Worm (Caenorhabditis elegans) whole organism, midembryonic: Measurements from ENCODE around the gene T02C12.5.

ENCODE experiments used
- T22C8.4 ChIP-seq: fragments of 200-800 bp; sonication (Bioruptor generic); IDR thresholded peaks from 2 replicates; pipeline ENCODE4 v1.3.6; 2022; ENCODE audit warnings: missing genetic modification characterization, missing compliant biosample characterization
- cog-1 ChIP-seq: sonication (generic microtip); optimal IDR thresholded peaks from 2 replicates; lab custom pipeline; 2016; ENCODE audit warnings: missing genetic modification characterization, missing compliant biosample characterization
- flt-1 ChIP-seq: fragments of 200-800 bp; sonication (Bioruptor generic); IDR thresholded peaks from 2 replicates; pipeline ENCODE4 v1.3.6; 2022; ENCODE audit warnings: missing genetic modification characterization, missing compliant biosample characterization
- klf-2 ChIP-seq: fragments of 200-800 bp; sonication (Bioruptor generic); conservative IDR thresholded peaks from 2 replicates; pipeline ENCODE4 v1.3.6; 2022; ENCODE audit warnings: missing genetic modification reagents, missing genetic modification characterization, missing compliant biosample characterization
- med-1 ChIP-seq: sonication (generic microtip); optimal IDR thresholded peaks from 2 replicates; lab custom pipeline; 2017; ENCODE audit warnings: missing genetic modification characterization, mild to moderate bottlenecking, missing compliant biosample characterization, antibody characterized with exemption, missing genetic modification reagents; ENCODE audit not compliant: insufficient read depth
- ref-1 ChIP-seq: fragments of 200-800 bp; sonication (Bioruptor generic); conservative IDR thresholded peaks from 2 replicates; pipeline ENCODE4 v1.3.6; 2022; ENCODE audit warnings: missing genetic modification reagents, missing genetic modification characterization, missing compliant biosample characterization
- tab-1 ChIP-seq: fragments of 200-800 bp; sonication (Bioruptor generic); IDR thresholded peaks from 2 replicates; pipeline ENCODE4 v1.3.6; 2022; ENCODE audit warnings: missing genetic modification characterization, missing compliant biosample characterization
- ztf-23 ChIP-seq: fragments of 200-800 bp; sonication (Bioruptor generic); IDR thresholded peaks from 2 replicates; pipeline ENCODE4 v1.3.6; 2022; ENCODE audit warnings: missing genetic modification reagents, missing genetic modification characterization, missing compliant biosample characterization
- ztf-29 ChIP-seq: fragments of 200-800 bp; sonication (Bioruptor generic); IDR thresholded peaks from 2 replicates; pipeline ENCODE4 v1.3.6; 2022; ENCODE audit warnings: missing genetic modification reagents, missing genetic modification characterization, missing compliant biosample characterization

T02C12.5 gene

ce11 chrIII:4037332-4037731, 9.4 kb upstream of the T02C12.5 start:
- TF ChIP-seq med-1 (GFP tag; lab: Kevin White, UChicago): no peak
- no peak for TF ChIP-seq T22C8.4
- TF ChIP-seq klf-2 (GFP tag; lab: Robert Waterston, UW): no peak
- TF ChIP-seq flt-1: no peak
- TF ChIP-seq cog-1 (tag; lab: Kevin White, UChicago): no peak
- TF ChIP-seq ref-1 (GFP tag; lab: Robert Waterston, UW): no peak
- no peak for TF ChIP-seq ztf-29 (GFP tag; lab: Robert Waterston, UW)
- no peak for TF ChIP-seq tab-1
- TF ChIP-seq ztf-23 (GFP tag; lab: Robert Waterston, UW): no peak

ce11 chrIII:4036740-4037139, 8.8 kb upstream of the T02C12.5 start, which contains the start of gene hum-5:
Gene hum-5 (minus strand): TSS chrIII:4036840.
- no peak for TF ChIP-seq tab-1
- TF ChIP-seq T22C8.4: no peak
- TF ChIP-seq ref-1 (GFP tag; lab: Robert Waterston, UW): no peak
- TF ChIP-seq med-1 (GFP tag; lab: Kevin White, UChicago): no peak
- no peak for TF ChIP-seq ztf-29 (GFP tag; lab: Robert Waterston, UW)
- TF ChIP-seq klf-2 (GFP tag; lab: Robert Waterston, UW): no peak
- no peak for TF ChIP-seq flt-1
- TF ChIP-seq cog-1 (tag; lab: Kevin White, UChicago): no peak
- TF ChIP-seq ztf-23 (GFP tag; lab: Robert Waterston, UW): no peak

- TF ChIP-seq T22C8.4 (no peak), ztf-23 (GFP tag; lab: Robert Waterston, UW) (no peak), flt-1 (no peak), cog-1 (tag; lab: Kevin White, UChicago) (no peak), med-1 (GFP tag; lab: Kevin White, UChicago) (no peak), klf-2 (GFP tag; lab: Robert Waterston, UW) (no peak), ref-1 (GFP tag; lab: Robert Waterston, UW) (no peak), tab-1 (no peak), ztf-29 (GFP tag; lab: Robert Waterston, UW) (no peak)
Observed at ce11 chrIII:4034984-4035383, 7.0 kb upstream of the T02C12.5 start.

DNA sequence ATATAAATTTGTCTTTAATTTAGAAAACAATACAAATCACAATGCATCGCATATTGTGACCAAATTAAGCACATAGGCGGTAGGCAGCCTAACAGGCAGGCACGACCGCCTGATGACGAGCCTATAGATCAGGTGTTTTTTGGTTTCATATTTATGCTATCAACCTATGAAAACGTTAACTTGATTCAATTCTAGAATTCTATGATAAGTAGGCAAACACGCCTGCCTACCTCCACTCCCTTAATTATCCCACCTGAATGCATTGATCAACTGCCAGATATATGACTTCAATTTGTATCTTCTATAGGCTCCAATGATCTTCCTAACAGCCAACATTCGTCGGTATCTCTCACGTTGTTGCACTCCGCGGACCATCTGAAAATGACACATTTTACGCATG, 2.9 kb upstream of the T02C12.5 start:
- TF ChIP-seq flt-1: no peak
- TF ChIP-seq cog-1 (tag; lab: Kevin White, UChicago): no peak
- no peak for TF ChIP-seq ztf-23 (GFP tag; lab: Robert Waterston, UW)
- TF ChIP-seq tab-1: no peak
- TF ChIP-seq T22C8.4: no peak
- TF ChIP-seq ztf-29 (GFP tag; lab: Robert Waterston, UW): no peak
- TF ChIP-seq ref-1 (GFP tag; lab: Robert Waterston, UW): no peak
- TF ChIP-seq klf-2 (GFP tag; lab: Robert Waterston, UW): no peak
- no peak for TF ChIP-seq med-1 (GFP tag; lab: Kevin White, UChicago)

ce11 chrIII:4021866-4022265, 6.1 kb downstream of the T02C12.5 start, which contains the start of gene tftc-5:
Gene tftc-5 (plus strand): TSS chrIII:4022166.
- TF ChIP-seq ref-1 (GFP tag; lab: Robert Waterston, UW) (no peak), flt-1 (no peak), cog-1 (tag; lab: Kevin White, UChicago) (no peak), ztf-29 (GFP tag; lab: Robert Waterston, UW) (no peak), med-1 (GFP tag; lab: Kevin White, UChicago) (no peak), ztf-23 (GFP tag; lab: Robert Waterston, UW) (no peak), tab-1 (no peak), T22C8.4 (no peak), klf-2 (GFP tag; lab: Robert Waterston, UW) (no peak)

DNA sequence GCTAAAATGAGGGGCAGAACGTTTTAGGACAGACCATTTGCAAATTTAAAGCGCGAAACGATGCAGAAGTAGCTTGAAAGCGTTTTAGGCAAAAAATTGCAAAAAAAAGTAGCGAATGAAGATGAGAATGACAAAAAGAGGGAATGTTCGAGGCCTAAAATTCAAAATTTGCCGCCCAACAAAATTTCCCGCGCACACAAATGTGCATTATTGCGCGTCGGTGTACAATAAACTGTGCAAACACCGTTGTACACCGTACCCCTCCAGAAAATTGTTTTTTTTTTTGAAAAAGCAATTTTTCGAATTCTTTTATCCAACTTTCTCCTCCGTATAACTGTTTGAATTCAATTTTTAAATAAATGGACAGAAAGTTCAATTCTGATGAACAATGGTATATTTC, 8.2 kb downstream of the T02C12.5 start, which contains the start of gene snpc-3.4:
snpc-3.4 (plus strand) TSS at position 237 of the 400 bp plus-strand sequence.
- TF ChIP-seq flt-1 (no peak), med-1 (GFP tag; lab: Kevin White, UChicago) (peak; percentile 21), ztf-23 (GFP tag; lab: Robert Waterston, UW) (no peak), ztf-29 (GFP tag; lab: Robert Waterston, UW) (no peak), cog-1 (tag; lab: Kevin White, UChicago) (peak; percentile 10)

DNA sequence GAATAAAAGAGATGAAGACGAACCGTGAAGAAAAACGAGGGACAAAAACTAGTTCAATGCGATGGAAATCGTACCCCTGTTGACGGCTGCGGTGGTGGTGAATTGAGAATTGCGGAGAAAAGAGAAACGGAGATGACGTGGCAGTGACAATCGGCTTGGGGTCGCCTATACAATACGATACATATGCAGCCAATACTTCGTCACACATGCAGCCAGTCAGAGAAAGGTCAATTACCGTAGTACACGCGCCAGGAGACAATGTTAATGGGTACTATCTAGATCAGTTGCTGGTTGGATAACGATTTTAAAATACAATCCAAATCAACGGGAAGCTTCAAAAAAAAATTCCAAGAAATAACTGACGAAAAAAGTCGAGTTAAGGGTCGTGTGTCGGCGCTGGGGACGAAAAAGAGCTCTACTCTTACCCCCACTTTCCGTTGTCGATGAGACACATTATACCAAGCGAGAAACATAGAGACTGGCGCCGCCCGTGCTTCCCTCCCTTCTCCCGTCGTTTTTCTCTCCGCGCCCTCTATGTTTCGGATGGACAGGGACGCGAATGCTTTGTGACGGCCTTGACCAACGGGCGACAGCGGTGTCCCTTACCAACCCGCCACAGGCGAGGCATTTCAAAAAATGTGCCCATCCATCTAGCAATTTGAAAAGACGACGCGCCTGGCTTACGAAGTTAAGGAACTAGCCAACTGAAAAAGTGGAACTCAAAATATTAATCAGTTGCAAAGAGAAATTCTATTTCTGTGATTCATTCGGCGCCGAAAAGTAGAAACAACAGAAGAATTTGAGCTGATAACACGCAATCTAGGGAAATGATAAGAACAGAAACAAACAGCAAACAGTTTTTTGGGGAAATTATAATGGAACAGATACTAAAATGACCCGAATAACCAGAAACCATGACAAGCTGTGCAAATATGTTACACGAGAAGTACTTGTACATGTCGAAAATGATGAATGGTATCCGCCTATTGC, 9.1 kb downstream of the T02C12.5 start:
- TF ChIP-seq cog-1 (tag; lab: Kevin White, UChicago): no peak
- TF ChIP-seq tab-1: no peak
- no peak for TF ChIP-seq ztf-29 (GFP tag; lab: Robert Waterston, UW)
- no peak for TF ChIP-seq ref-1 (GFP tag; lab: Robert Waterston, UW)
- TF ChIP-seq med-1 (GFP tag; lab: Kevin White, UChicago): no peak
- no peak for TF ChIP-seq flt-1
- TF ChIP-seq klf-2 (GFP tag; lab: Robert Waterston, UW): no peak
- TF ChIP-seq ztf-23 (GFP tag; lab: Robert Waterston, UW): no peak
- TF ChIP-seq T22C8.4: no peak

ce11 chrIII:4018095-4018498, 9.9 kb downstream of the T02C12.5 start:
- TF ChIP-seq flt-1 (no peak), ztf-23 (GFP tag; lab: Robert Waterston, UW) (0 out of 2 replicates have a peak, but pooled peaks have one; percentile 59), ztf-29 (GFP tag; lab: Robert Waterston, UW) (no peak), med-1 (GFP tag; lab: Kevin White, UChicago) (no peak)

ce11 chrIII:4017527-4017926, 10.4 kb downstream of the T02C12.5 start, which contains the start of gene tbb-2:
Gene tbb-2 (minus strand): TSS chrIII:4017627.
- no peak for TF ChIP-seq ref-1 (GFP tag; lab: Robert Waterston, UW)
- no peak for TF ChIP-seq klf-2 (GFP tag; lab: Robert Waterston, UW)
- no peak for TF ChIP-seq T22C8.4
- no peak for TF ChIP-seq flt-1
- TF ChIP-seq ztf-29 (GFP tag; lab: Robert Waterston, UW): no peak
- no peak for TF ChIP-seq tab-1
- TF ChIP-seq ztf-23 (GFP tag; lab: Robert Waterston, UW): no peak
- TF ChIP-seq med-1 (GFP tag; lab: Kevin White, UChicago): no peak
- no peak for TF ChIP-seq cog-1 (tag; lab: Kevin White, UChicago)
